Worm (Caenorhabditis elegans): ENCODE measurements around the gene C17H12.6.

C17H12.6 gene

ce11 chrIV:6789950-6790349 is 32.4 kb downstream of the C17H12.6 start:
- TF ChIP-seq ceh-31 (tag; optimal IDR thresholded peaks at IDR 0.05) (no peak), ceh-6 (GFP tag; optimal IDR thresholded peaks at IDR 0.05) (no peak), rnt-1 (tag; optimal IDR thresholded peaks at IDR 0.05) (no peak), gmeb-2 (tag; optimal IDR thresholded peaks at IDR 0.05) (no peak)

- TF ChIP-seq unc-55 (GFP tag; optimal IDR thresholded peaks at IDR 0.05), result peak; percentile 20
- no peak for TF ChIP-seq pat-9 (tag; optimal IDR thresholded peaks at IDR 0.05)
- TF ChIP-seq ref-2 (tag; optimal IDR thresholded peaks at IDR 0.05), result no peak
- TF ChIP-seq ttx-3 (tag; optimal IDR thresholded peaks at IDR 0.05), result no peak
- TF ChIP-seq nfya-1 (tag; optimal IDR thresholded peaks at IDR 0.05), result peak; percentile 34
- peak; percentile 31 for TF ChIP-seq unc-42 (tag; optimal IDR thresholded peaks at IDR 0.05)
These were observed 36.4 kb downstream of the C17H12.6 start for ce11 chrIV:6785873-6786272.

- TF ChIP-seq ceh-31 (tag; optimal IDR thresholded peaks at IDR 0.05) (peak; percentile 1), ceh-18 (tag; optimal IDR thresholded peaks at IDR 0.05) (peak; percentile 32), ceh-22 (tag; optimal IDR thresholded peaks at IDR 0.05) (peak; percentile 2), nhr-232 (tag; optimal IDR thresholded peaks at IDR 0.05) (no peak), tbx-2 (tag; optimal IDR thresholded peaks at IDR 0.05) (peak; percentile 47)
These were observed 37.2 kb downstream of the C17H12.6 start, which contains the start of gene dyci-1 for ce11 chrIV:6785151-6785550. TSS of gene dyci-1 (minus strand) at chrIV:6785272.

- TF ChIP-seq ttx-3 (tag; optimal IDR thresholded peaks at IDR 0.05), result no peak
- TF ChIP-seq ceh-45 (GFP tag; IDR thresholded peaks at IDR 0.05), result no peak
- no peak for TF ChIP-seq pha-4 (tag; optimal IDR thresholded peaks at IDR 0.05)
- TF ChIP-seq elt-4 (tag; optimal IDR thresholded peaks at IDR 0.05), result no peak
- no peak for TF ChIP-seq hlh-30 (tag; optimal IDR thresholded peaks at IDR 0.05; ENCODE audit: insufficient read depth)
- no peak for TF ChIP-seq ceh-9 (tag; optimal IDR thresholded peaks at IDR 0.05)
- TF ChIP-seq ceh-18 (tag; optimal IDR thresholded peaks at IDR 0.05), result no peak
- no peak for TF ChIP-seq syd-9 (tag; optimal IDR thresholded peaks at IDR 0.05)
- no peak for TF ChIP-seq hlh-6 (tag; optimal IDR thresholded peaks at IDR 0.05)
- TF ChIP-seq K02D7.2 (tag; optimal IDR thresholded peaks at IDR 0.05), result no peak
- TF ChIP-seq ceh-22 (tag; optimal IDR thresholded peaks at IDR 0.05), result no peak
- TF ChIP-seq ref-2 (tag; optimal IDR thresholded peaks at IDR 0.05), result no peak
- TF ChIP-seq che-1 (tag; optimal IDR thresholded peaks at IDR 0.05), result no peak
- TF ChIP-seq fkh-6 (tag; optimal IDR thresholded peaks at IDR 0.05), result no peak
- no peak for TF ChIP-seq odd-2 (tag; optimal IDR thresholded peaks at IDR 0.05)
These were observed 45.1 kb downstream of the C17H12.6 start for ce11 chrIV:6777156-6777555.

- TF ChIP-seq pha-2 (tag; optimal IDR thresholded peaks at IDR 0.05) (no peak), pqm-1 (tag; optimal IDR thresholded peaks at IDR 0.05) (no peak), fkh-10 (GFP tag; optimal IDR thresholded peaks at IDR 0.05) (no peak), ama-1 (optimal IDR thresholded peaks at IDR 0.05) (no peak), madf-2 (tag; optimal IDR thresholded peaks at IDR 0.05) (no peak), pax-1 (tag; optimal IDR thresholded peaks at IDR 0.05) (no peak), odd-2 (tag; optimal IDR thresholded peaks at IDR 0.05) (no peak), hlh-15 (tag; optimal IDR thresholded peaks at IDR 0.05) (no peak), sdc-2 (tag; optimal IDR thresholded peaks at IDR 0.05) (no peak), ztf-16 (tag; optimal IDR thresholded peaks at IDR 0.05) (no peak)
These were observed 50.8 kb downstream of the C17H12.6 start for ce11 chrIV:6771556-6771955.
